Fruit fly (Drosophila melanogaster) whole organism, embryonic: ENCODE measurements around the gene Obp99d.
A peak's percentile ranks its signal among the peaks of the same experiment; 100 is the strongest.

Source experiments
- Atf3 ChIP-seq: fragments of 200-800 bp; sonication (Bioruptor generic); optimal IDR thresholded peaks from 3 replicates; lab custom pipeline; 2016; ENCODE audit warnings: missing biosample characterization, missing genetic modification characterization
- CG11504 ChIP-seq: fragments of 200-800 bp; sonication (Bioruptor generic); optimal IDR thresholded peaks from 3 replicates; lab custom pipeline; 2019; ENCODE audit warnings: missing biosample characterization, mild to moderate bottlenecking, missing genetic modification characterization, moderate library complexity
- CG12071 ChIP-seq: fragments of 200-800 bp; sonication (Bioruptor generic); optimal IDR thresholded peaks from 3 replicates; lab custom pipeline; 2018; ENCODE audit warnings: missing biosample characterization, mild to moderate bottlenecking, missing genetic modification characterization
- CG12659 ChIP-seq: fragments of 200-800 bp; sonication (Bioruptor generic); optimal IDR thresholded peaks from 3 replicates; lab custom pipeline; 2017; ENCODE audit warnings: mild to moderate bottlenecking, missing biosample characterization, missing genetic modification reagents, missing genetic modification characterization
- CG12942 ChIP-seq: fragments of 200-800 bp; sonication (Bioruptor generic); optimal IDR thresholded peaks from 3 replicates; lab custom pipeline; 2016; ENCODE audit warnings: missing biosample characterization, missing genetic modification characterization
- CG14441 ChIP-seq: fragments of 200-800 bp; sonication (Bioruptor generic); IDR thresholded peaks from 2 replicates; pipeline ENCODE4 v1.3.6; 2022; ENCODE audit warnings: missing biosample characterization, missing genetic modification characterization
- CG15011 ChIP-seq: fragments of 200-800 bp; sonication (Bioruptor generic); optimal IDR thresholded peaks from 3 replicates; lab custom pipeline; 2018; ENCODE audit warnings: missing biosample characterization, mild to moderate bottlenecking, missing genetic modification characterization
- CG15269 ChIP-seq: fragments of 200-800 bp; sonication (Bioruptor generic); optimal IDR thresholded peaks from 2 replicates; lab custom pipeline; 2018; ENCODE audit warnings: missing biosample characterization, mild to moderate bottlenecking, missing genetic modification characterization, moderate library complexity
- CG2120 ChIP-seq: fragments of 200-800 bp; sonication (Bioruptor generic); optimal IDR thresholded peaks from 3 replicates; lab custom pipeline; 2016; ENCODE audit warnings: missing biosample characterization, missing genetic modification characterization
- CG4820 ChIP-seq: fragments of 200-800 bp; sonication (Bioruptor generic); optimal IDR thresholded peaks from 3 replicates; lab custom pipeline; 2016; ENCODE audit warnings: missing biosample characterization, missing genetic modification characterization
- CG7839 ChIP-seq: fragments of 200-800 bp; sonication (Bioruptor generic); optimal IDR thresholded peaks from 3 replicates; lab custom pipeline; 2018; ENCODE audit warnings: missing biosample characterization, mild to moderate bottlenecking, missing genetic modification characterization, moderate library complexity
- CG8924 ChIP-seq: fragments of 200-800 bp; optimal IDR thresholded peaks from 3 replicates; lab custom pipeline; 2019; ENCODE audit warnings: missing biosample characterization, mild to moderate bottlenecking, missing genetic modification characterization, moderate library complexity
- CG9215 ChIP-seq: fragments of 200-800 bp; sonication (Bioruptor generic); IDR thresholded peaks from 2 replicates; pipeline ENCODE4 v1.3.6; 2022; ENCODE audit warnings: missing biosample characterization, missing genetic modification characterization
- CG9437 ChIP-seq: fragments of 200-800 bp; sonication (Bioruptor generic); optimal IDR thresholded peaks from 2 replicates; lab custom pipeline; 2018; ENCODE audit warnings: missing biosample characterization, mild to moderate bottlenecking, missing genetic modification characterization
- CoRest ChIP-seq: fragments of 200-800 bp; sonication (Bioruptor generic); optimal IDR thresholded peaks from 3 replicates; lab custom pipeline; 2018; ENCODE audit warnings: missing biosample characterization, mild to moderate bottlenecking, missing genetic modification characterization, moderate library complexity
- Doc2 ChIP-seq: fragments of 200-800 bp; sonication (Bioruptor generic); IDR thresholded peaks from 2 replicates; pipeline ENCODE4 v1.3.6; 2022; ENCODE audit warnings: missing biosample characterization, missing genetic modification characterization
- Elba2 ChIP-seq: fragments of 200-800 bp; sonication (Bioruptor generic); optimal IDR thresholded peaks from 3 replicates; lab custom pipeline; 2016; ENCODE audit warnings: missing biosample characterization, missing genetic modification characterization
- Ets65A ChIP-seq: fragments of 200-800 bp; sonication (Bioruptor generic); peaks from one replicate; lab custom pipeline; 2016; ENCODE audit warnings: missing biosample characterization, missing genetic modification characterization
- HHEX ChIP-seq: fragments of 200-800 bp; sonication (Bioruptor generic); optimal IDR thresholded peaks from 3 replicates; lab custom pipeline; 2017; ENCODE audit warnings: missing biosample characterization, mild to moderate bottlenecking, missing genetic modification characterization, missing genetic modification reagents
- Hsf ChIP-seq: fragments of 200-800 bp; sonication (Bioruptor generic); optimal IDR thresholded peaks from 3 replicates; lab custom pipeline; 2016; ENCODE audit warnings: missing biosample characterization, missing genetic modification characterization
- Lim3 ChIP-seq: fragments of 200-800 bp; sonication (Bioruptor generic); IDR thresholded peaks from 2 replicates; pipeline ENCODE4 v1.3.6; 2022; ENCODE audit warnings: missing biosample characterization, missing genetic modification characterization
- Lpt ChIP-seq: fragments of >200 bp; optimal IDR thresholded peaks from 2 replicates; lab custom pipeline; 2018; ENCODE audit warnings: missing biosample characterization, missing genetic modification characterization
- Med ChIP-seq: fragments of 200-800 bp; sonication (Bioruptor generic); peaks from one replicate; lab custom pipeline; 2016; ENCODE audit warnings: missing biosample characterization, missing genetic modification characterization, mild to moderate bottlenecking, inconsistent platforms, moderate library complexity
- Nf-YA ChIP-seq: fragments of 200-800 bp; sonication (Bioruptor generic); IDR thresholded peaks from 2 replicates; pipeline ENCODE4 v1.3.6; 2022; ENCODE audit warnings: missing biosample characterization, missing genetic modification characterization
- Oaz ChIP-seq: fragments of 200-800 bp; sonication (Bioruptor generic); IDR thresholded peaks from 2 replicates; pipeline ENCODE4 v1.3.6; 2022; ENCODE audit warnings: missing biosample characterization, missing genetic modification characterization
- PHDP ChIP-seq: fragments of 200-800 bp; sonication (Bioruptor generic); optimal IDR thresholded peaks from 3 replicates; lab custom pipeline; 2018; ENCODE audit warnings: missing biosample characterization, mild to moderate bottlenecking, missing genetic modification characterization, moderate library complexity
- Pdp1 ChIP-seq, 2 experiments: fragments of 200-800 bp; sonication (Bioruptor generic); optimal IDR thresholded peaks; 3 replicates each; lab custom pipeline; 2016; ENCODE audit warnings: missing biosample characterization in 2 of 2, missing genetic modification characterization in 2 of 2, mild to moderate bottlenecking in 1 of 2, moderate library complexity in 1 of 2
- Ssrp ChIP-seq: fragments of 200-800 bp; sonication (Bioruptor generic); optimal IDR thresholded peaks from 2 replicates; lab custom pipeline; 2018; ENCODE audit warnings: missing biosample characterization, mild to moderate bottlenecking, missing genetic modification characterization, moderate library complexity
- Xrp1 ChIP-seq: fragments of 200-800 bp; sonication (Bioruptor generic); IDR thresholded peaks from 2 replicates; pipeline ENCODE4 v1.3.6; 2022; ENCODE audit warnings: missing biosample characterization, missing genetic modification characterization
- abd-A ChIP-seq: fragments of 200-800 bp; sonication (Bioruptor generic); optimal IDR thresholded peaks from 3 replicates; lab custom pipeline; 2019; ENCODE audit warnings: missing biosample characterization, mild to moderate bottlenecking, missing genetic modification characterization, moderate library complexity
- bcd ChIP-seq: fragments of 200-800 bp; sonication (Bioruptor generic); optimal IDR thresholded peaks from 2 replicates; lab custom pipeline; 2017; ENCODE audit warnings: missing biosample characterization, mild to moderate bottlenecking, missing genetic modification characterization
- bsh ChIP-seq, 2 experiments: fragments of 200-800 bp; sonication (Bioruptor generic); optimal IDR thresholded peaks; 2 replicates each; lab custom pipeline; 2017 to 2018; ENCODE audit warnings: mild to moderate bottlenecking in 2 of 2, missing biosample characterization in 2 of 2, missing genetic modification characterization in 2 of 2, moderate library complexity in 1 of 2
- crc ChIP-seq: fragments of 200-800 bp; sonication (Bioruptor generic); optimal IDR thresholded peaks from 2 replicates; lab custom pipeline; 2016; ENCODE audit warnings: missing biosample characterization, missing genetic modification characterization
- croc ChIP-seq: fragments of 200-800 bp; sonication (Bioruptor generic); conservative IDR thresholded peaks from 3 replicates; pipeline ENCODE4 v1.3.6; 2022; ENCODE audit warnings: missing biosample characterization, missing genetic modification characterization
- disco-r ChIP-seq: fragments of 200-800 bp; sonication (Bioruptor generic); optimal IDR thresholded peaks from 2 replicates; lab custom pipeline; 2016; ENCODE audit warnings: missing biosample characterization, missing genetic modification characterization
- dmrt11E ChIP-seq: fragments of 200-800 bp; sonication (Bioruptor generic); optimal IDR thresholded peaks from 3 replicates; lab custom pipeline; 2018; ENCODE audit warnings: missing biosample characterization, mild to moderate bottlenecking, missing genetic modification characterization, moderate library complexity
- gce ChIP-seq: fragments of 200-800 bp; sonication (Bioruptor generic); IDR thresholded peaks from 3 replicates; pipeline ENCODE4 v1.3.6; 2022; ENCODE audit warnings: missing biosample characterization, missing genetic modification characterization
- gcm2 ChIP-seq: fragments of 200-800 bp; sonication (Bioruptor generic); optimal IDR thresholded peaks from 2 replicates; lab custom pipeline; 2016; ENCODE audit warnings: missing biosample characterization, missing genetic modification characterization
- ham ChIP-seq: fragments of 200-800 bp; sonication (Bioruptor generic); IDR thresholded peaks from 2 replicates; pipeline ENCODE4 v1.3.6; 2022; ENCODE audit warnings: missing biosample characterization, missing genetic modification characterization
- hb ChIP-seq: fragments of 200-800 bp; sonication (Bioruptor generic); IDR thresholded peaks from 3 replicates; pipeline ENCODE4 v1.3.6; 2022; ENCODE audit warnings: missing biosample characterization, missing genetic modification characterization; ENCODE audit not compliant: partially characterized antibody
- hkb ChIP-seq, 2 experiments: fragments of 200-800 bp in 1 of 2; fragments of >200 bp in 1 of 2; sonication (Bioruptor generic) in 1 of 2; IDR thresholded peaks in 1 of 2; optimal IDR thresholded peaks in 1 of 2; 2 replicates each; pipeline versions ENCODE4 v1.3.6 to Lab custom; 2017 to 2022; ENCODE audit warnings: missing biosample characterization in 1 of 2, missing genetic modification characterization in 1 of 2
- jing ChIP-seq: fragments of 200-800 bp; sonication (Bioruptor generic); optimal IDR thresholded peaks from 2 replicates; lab custom pipeline; 2018; ENCODE audit warnings: missing biosample characterization, mild to moderate bottlenecking, missing genetic modification characterization
- maf-S ChIP-seq: fragments of 200-800 bp; sonication (Bioruptor generic); optimal IDR thresholded peaks from 2 replicates; lab custom pipeline; 2016; ENCODE audit warnings: missing biosample characterization, missing genetic modification characterization
- mirr ChIP-seq: fragments of 200-800 bp; sonication (Bioruptor generic); optimal IDR thresholded peaks from 3 replicates; lab custom pipeline; 2018; ENCODE audit warnings: missing biosample characterization, mild to moderate bottlenecking, missing genetic modification characterization
- otp ChIP-seq: fragments of 200-800 bp; sonication (Bioruptor generic); IDR thresholded peaks from 3 replicates; pipeline ENCODE4, ENCODE4 v1.3.6; 2022; ENCODE audit warnings: missing biosample characterization, missing genetic modification characterization
- pum ChIP-seq: fragments of 200-800 bp; sonication (Bioruptor generic); optimal IDR thresholded peaks from 2 replicates; lab custom pipeline; 2016; ENCODE audit warnings: missing biosample characterization, missing genetic modification characterization
- run ChIP-seq: fragments of 200-800 bp; sonication (Bioruptor generic); optimal IDR thresholded peaks from 3 replicates; lab custom pipeline; 2018; ENCODE audit warnings: missing biosample characterization, mild to moderate bottlenecking, missing genetic modification characterization
- so ChIP-seq: fragments of 200-800 bp; sonication (Bioruptor generic); IDR thresholded peaks from 3 replicates; pipeline ENCODE4 v1.3.6; 2022; ENCODE audit warnings: missing biosample characterization, missing genetic modification characterization
- twi ChIP-seq: fragments of 200-800 bp; optimal IDR thresholded peaks from 2 replicates; lab custom pipeline; 2019; ENCODE audit warnings: missing biosample characterization, mild to moderate bottlenecking, missing genetic modification characterization, moderate library complexity
- tx ChIP-seq: fragments of 200-800 bp; sonication (Bioruptor generic); optimal IDR thresholded peaks from 2 replicates; lab custom pipeline; 2016; ENCODE audit warnings: missing biosample characterization, missing genetic modification characterization
- zfh1 ChIP-seq: fragments of 200-800 bp; sonication (Bioruptor generic); IDR thresholded peaks from 3 replicates; pipeline ENCODE4 v1.3.6; 2022; ENCODE audit warnings: missing biosample characterization, missing genetic modification characterization

Obp99d gene

dm6 chr3R:29717519-29717918 is 3.2 kb downstream of the Obp99d start (continued):
- TF ChIP-seq so (GFP tag; lab: Robert Waterston, UW): peak; percentile 24; the same call in 1 of the 3 replicates
- no peak for TF ChIP-seq Atf3 (GFP tag; lab: Kevin White, UChicago)
- no peak for TF ChIP-seq CG8924 (tag; lab: Kevin White, UChicago)
- no peak for TF ChIP-seq mirr
- 0 out of 3 replicates have a peak, but pooled peaks have one; percentile 47 for TF ChIP-seq otp (GFP tag; lab: Robert Waterston, UW)
- TF ChIP-seq maf-S (GFP tag; lab: Kevin White, UChicago): peak; percentile 4
- TF ChIP-seq twi (tag; lab: Kevin White, UChicago): no peak
- TF ChIP-seq CG14441 (GFP tag; lab: Robert Waterston, UW): no peak
- no peak for TF ChIP-seq CG12071 (GFP tag; lab: Kevin White, UChicago)
- no peak for TF ChIP-seq CG15011 (GFP tag; lab: Kevin White, UChicago)
- peak; percentile 17 for TF ChIP-seq dmrt11E (tag; lab: Kevin White, UChicago)
- TF ChIP-seq disco-r (GFP tag; lab: Kevin White, UChicago): no peak
- no peak for TF ChIP-seq ham (GFP tag; lab: Robert Waterston, UW)
- peak; percentile 30 for TF ChIP-seq PHDP (tag; lab: Kevin White, UChicago)
- no peak for TF ChIP-seq crc (GFP tag; lab: Kevin White, UChicago)
- TF ChIP-seq CG4820 (GFP tag; lab: Kevin White, UChicago): peak; percentile 47
- no peak for TF ChIP-seq tx
- TF ChIP-seq CG12659 (GFP tag; lab: Kevin White, UChicago): no peak
- no peak for TF ChIP-seq Elba2
- TF ChIP-seq gcm2 (GFP tag; lab: Kevin White, UChicago): no peak
- 0 out of 2 replicates have a peak, but pooled peaks have one; percentile 19 for TF ChIP-seq Nf-YA (GFP tag; lab: Robert Waterston, UW)
- no peak for TF ChIP-seq CG9437
- TF ChIP-seq gce: 0 out of 3 replicates have a peak, but pooled peaks have one; percentile 25
- peak; percentile 14 for TF ChIP-seq CG12942 (GFP tag; lab: Kevin White, UChicago)
- TF ChIP-seq pum: peak; percentile 6
- TF ChIP-seq Oaz (GFP tag; lab: Robert Waterston, UW): no peak
- TF ChIP-seq HHEX (GFP tag; lab: Kevin White, UChicago): no peak
- peak; percentile 41 for TF ChIP-seq jing
- TF ChIP-seq bsh (GFP tag; optimal IDR thresholded peaks at IDR 0.05; lab: Kevin White, UChicago): peak in 1 of 2 experiments; percentile 47
- TF ChIP-seq Ets65A (GFP tag; lab: Kevin White, UChicago): peak; percentile 14
- TF ChIP-seq Ssrp (tag; lab: Kevin White, UChicago): peak; percentile 48
- no peak for TF ChIP-seq run (tag; lab: Kevin White, UChicago)
- TF ChIP-seq abd-A: no peak
- peak; percentile 13 for TF ChIP-seq Hsf
- no peak for TF ChIP-seq Doc2 (GFP tag; lab: Robert Waterston, UW)
- TF ChIP-seq Xrp1: peak; percentile 30; the same call in 1 of the 2 replicates
- peak; percentile 6 for TF ChIP-seq CoRest (tag; lab: Kevin White, UChicago)
- TF ChIP-seq croc (GFP tag; lab: Robert Waterston, UW): peak; percentile 21; the same call in 1 of the 3 replicates
- peak; percentile 54 for TF ChIP-seq CG7839 (tag; lab: Kevin White, UChicago)
- peak; percentile 22 for TF ChIP-seq CG15269 (tag; lab: Kevin White, UChicago)
- no peak for TF ChIP-seq CG9215 (GFP tag; lab: Robert Waterston, UW)
- TF ChIP-seq Lpt: no peak
- TF ChIP-seq hb (GFP tag; lab: Robert Waterston, UW): no peak
- no peak for TF ChIP-seq bcd (GFP tag; lab: Kevin White, UChicago)
- peak in 1 of 2 experiments; percentile 17 for TF ChIP-seq Pdp1 (GFP tag; optimal IDR thresholded peaks at IDR 0.05; lab: Kevin White, UChicago)
- TF ChIP-seq Lim3: no peak
- TF ChIP-seq zfh1 (GFP tag; lab: Robert Waterston, UW): peak; percentile 52; the same call in 1 of the 3 replicates
- no peak for TF ChIP-seq hkb (optimal IDR thresholded peaks at IDR 0.05; lab: Kevin White, UChicago)
- peak; percentile 35; the same call in 1 of the 2 replicates for TF ChIP-seq hkb (GFP tag; IDR thresholded peaks at IDR 0.05; lab: Robert Waterston, UW)
- peak; percentile 83 for TF ChIP-seq Med (GFP tag; lab: Kevin White, UChicago)
- peak; percentile 10 for TF ChIP-seq CG2120 (GFP tag; lab: Kevin White, UChicago)
- TF ChIP-seq CG11504 (tag; lab: Kevin White, UChicago): peak; percentile 55
